Fruit fly (Drosophila melanogaster) whole organism, embryonic: ENCODE data around the gene SkpD.

Source experiments
- ATbp ChIP-seq: fragments of 200-800 bp; sonication (Bioruptor generic); optimal IDR thresholded peaks from 2 replicates; lab custom pipeline; 2017; ENCODE audit warnings: missing biosample characterization, mild to moderate bottlenecking, missing genetic modification characterization, missing genetic modification reagents
- B-H2 ChIP-seq: fragments of 200-800 bp; sonication (Bioruptor generic); optimal IDR thresholded peaks from 2 replicates; lab custom pipeline; 2018; ENCODE audit warnings: missing biosample characterization, mild to moderate bottlenecking, missing genetic modification characterization
- Bteb2 ChIP-seq: fragments of 200-800 bp; sonication (Bioruptor generic); optimal IDR thresholded peaks from 2 replicates; lab custom pipeline; 2016; ENCODE audit warnings: missing biosample characterization, missing genetic modification characterization
- CG10366 ChIP-seq: fragments of 200-800 bp; sonication (Bioruptor generic); IDR thresholded peaks from 2 replicates; pipeline ENCODE4 v1.3.6; 2022; ENCODE audit warnings: missing biosample characterization, missing genetic modification characterization
- CG10543 ChIP-seq: fragments of 200-800 bp; sonication (Bioruptor generic); optimal IDR thresholded peaks from 3 replicates; lab custom pipeline; 2017; ENCODE audit warnings: missing biosample characterization, mild to moderate bottlenecking, missing genetic modification characterization, moderate library complexity
- CG11456 ChIP-seq: fragments of 200-800 bp; sonication (Bioruptor generic); IDR thresholded peaks from 3 replicates; pipeline ENCODE4 v1.3.6; 2022; ENCODE audit warnings: missing biosample characterization, missing genetic modification characterization
- CG11560 ChIP-seq: fragments of 200-800 bp; sonication (Bioruptor generic); IDR thresholded peaks from 3 replicates; pipeline ENCODE4 v1.3.6; 2022; ENCODE audit warnings: missing biosample characterization, missing genetic modification characterization
- CG12659 ChIP-seq: fragments of 200-800 bp; sonication (Bioruptor generic); optimal IDR thresholded peaks from 3 replicates; lab custom pipeline; 2017; ENCODE audit warnings: mild to moderate bottlenecking, missing biosample characterization, missing genetic modification reagents, missing genetic modification characterization
- CG12942 ChIP-seq: fragments of 200-800 bp; sonication (Bioruptor generic); optimal IDR thresholded peaks from 3 replicates; lab custom pipeline; 2016; ENCODE audit warnings: missing biosample characterization, missing genetic modification characterization
- CG13123 ChIP-seq: fragments of 200-800 bp; sonication (Bioruptor generic); optimal IDR thresholded peaks from 2 replicates; lab custom pipeline; 2016; ENCODE audit warnings: missing biosample characterization, missing genetic modification characterization
- CG13775 ChIP-seq: fragments of 200-800 bp; sonication (Bioruptor generic); optimal IDR thresholded peaks from 3 replicates; lab custom pipeline; 2017; ENCODE audit warnings: missing biosample characterization, mild to moderate bottlenecking, missing genetic modification characterization
- CG17359 ChIP-seq: fragments of 200-800 bp; sonication (Bioruptor generic); optimal IDR thresholded peaks from 3 replicates; lab custom pipeline; 2018; ENCODE audit warnings: missing biosample characterization, mild to moderate bottlenecking, missing genetic modification characterization, moderate library complexity
- CG17802 ChIP-seq: fragments of 200-800 bp; sonication (Bioruptor generic); optimal IDR thresholded peaks from 2 replicates; lab custom pipeline; 2018; ENCODE audit warnings: missing biosample characterization, mild to moderate bottlenecking, missing genetic modification characterization, moderate library complexity
- CG17829 ChIP-seq: fragments of 200-800 bp; optimal IDR thresholded peaks from 2 replicates; lab custom pipeline; 2019; ENCODE audit warnings: missing biosample characterization, mild to moderate bottlenecking, missing genetic modification characterization, moderate library complexity
- CG2202 ChIP-seq: fragments of 200-800 bp; sonication (Bioruptor generic); optimal IDR thresholded peaks from 2 replicates; lab custom pipeline; 2018; ENCODE audit warnings: missing biosample characterization, mild to moderate bottlenecking, missing genetic modification characterization
- CG2678 ChIP-seq: fragments of 200-800 bp; sonication (Bioruptor generic); optimal IDR thresholded peaks from 3 replicates; lab custom pipeline; 2019; ENCODE audit warnings: missing biosample characterization, mild to moderate bottlenecking, missing genetic modification characterization, moderate library complexity
- CG4360 ChIP-seq: fragments of 200-800 bp; sonication (Bioruptor generic); IDR thresholded peaks from 2 replicates; pipeline ENCODE4 v1.3.6; 2022; ENCODE audit warnings: missing biosample characterization, missing genetic modification characterization
- CG4424 ChIP-seq: fragments of 200-800 bp; sonication (Bioruptor generic); optimal IDR thresholded peaks from 3 replicates; lab custom pipeline; 2016; ENCODE audit warnings: missing biosample characterization, missing genetic modification characterization
- CG5180 ChIP-seq: fragments of 200-800 bp; sonication (Bioruptor generic); optimal IDR thresholded peaks from 3 replicates; lab custom pipeline; 2017; ENCODE audit warnings: missing biosample characterization, missing genetic modification characterization, mild to moderate bottlenecking, moderate library complexity, missing genetic modification reagents
- CG8359 ChIP-seq: fragments of 200-800 bp; sonication (Bioruptor generic); optimal IDR thresholded peaks from 2 replicates; lab custom pipeline; 2017; ENCODE audit warnings: missing biosample characterization, mild to moderate bottlenecking, missing genetic modification characterization, borderline replicate concordance
- Deaf1 ChIP-seq: fragments of 200-800 bp; optimal IDR thresholded peaks from 3 replicates; lab custom pipeline; 2019; ENCODE audit warnings: missing biosample characterization, mild to moderate bottlenecking, missing genetic modification characterization, moderate library complexity
- Dll ChIP-seq: fragments of 200-800 bp; sonication (Bioruptor generic); IDR thresholded peaks from 4 replicates; pipeline ENCODE4 v1.3.6; 2022; ENCODE audit warnings: missing biosample characterization, missing genetic modification characterization; ENCODE audit not compliant: partially characterized antibody
- Elba2 ChIP-seq: fragments of 200-800 bp; sonication (Bioruptor generic); optimal IDR thresholded peaks from 3 replicates; lab custom pipeline; 2016; ENCODE audit warnings: missing biosample characterization, missing genetic modification characterization
- Fer3 ChIP-seq: fragments of 200-800 bp; sonication (Bioruptor generic); optimal IDR thresholded peaks from 2 replicates; lab custom pipeline; 2018; ENCODE audit warnings: missing biosample characterization, mild to moderate bottlenecking, missing genetic modification characterization, moderate library complexity
- HLH3B ChIP-seq: fragments of 200-800 bp; sonication (Bioruptor generic); IDR thresholded peaks from 2 replicates; pipeline ENCODE4 v1.3.6; 2022; ENCODE audit warnings: missing biosample characterization, missing genetic modification characterization
- Hmr ChIP-seq: fragments of 200-800 bp; sonication (Bioruptor generic); optimal IDR thresholded peaks from 3 replicates; lab custom pipeline; 2017; ENCODE audit warnings: mild to moderate bottlenecking, missing biosample characterization, missing genetic modification reagents, missing genetic modification characterization
- Hr3 ChIP-seq: fragments of 200-800 bp; sonication (Bioruptor generic); optimal IDR thresholded peaks from 3 replicates; lab custom pipeline; 2016; ENCODE audit warnings: missing biosample characterization, missing genetic modification characterization
- Kr ChIP-seq: fragments of 200-800 bp; sonication (Bioruptor generic); optimal IDR thresholded peaks from 2 replicates; lab custom pipeline; 2017; ENCODE audit warnings: missing biosample characterization, mild to moderate bottlenecking, missing genetic modification characterization
- Lhr ChIP-seq: fragments of 200-800 bp; sonication (Bioruptor generic); optimal IDR thresholded peaks from 3 replicates; lab custom pipeline; 2017; ENCODE audit warnings: mild to moderate bottlenecking, missing biosample characterization, missing genetic modification reagents, missing genetic modification characterization
- Side ChIP-seq: fragments of 200-800 bp; sonication (Bioruptor generic); optimal IDR thresholded peaks from 2 replicates; lab custom pipeline; 2016; ENCODE audit warnings: missing biosample characterization, missing genetic modification characterization
- Sox102F ChIP-seq: fragments of 200-800 bp; sonication (Bioruptor generic); optimal IDR thresholded peaks from 2 replicates; lab custom pipeline; 2018; ENCODE audit warnings: missing biosample characterization, mild to moderate bottlenecking, missing genetic modification characterization, moderate library complexity
- cg ChIP-seq: fragments of 200-800 bp; sonication (Bioruptor generic); optimal IDR thresholded peaks from 3 replicates; lab custom pipeline; 2019; ENCODE audit warnings: missing biosample characterization, mild to moderate bottlenecking, missing genetic modification characterization, moderate library complexity
- chif ChIP-seq, 2 experiments: fragments of 200-800 bp; sonication (Bioruptor generic); optimal IDR thresholded peaks; 3 replicates each; lab custom pipeline; 2016; ENCODE audit warnings: missing biosample characterization in 2 of 2, missing genetic modification characterization in 2 of 2
- croc ChIP-seq: fragments of 200-800 bp; sonication (Bioruptor generic); conservative IDR thresholded peaks from 3 replicates; pipeline ENCODE4 v1.3.6; 2022; ENCODE audit warnings: missing biosample characterization, missing genetic modification characterization
- dimm ChIP-seq: fragments of 200-800 bp; sonication (Bioruptor generic); IDR thresholded peaks from 2 replicates; pipeline ENCODE4 v1.3.6; 2022; ENCODE audit warnings: missing biosample characterization, missing genetic modification characterization
- kni ChIP-seq: fragments of 200-800 bp; sonication (Bioruptor generic); optimal IDR thresholded peaks from 3 replicates; lab custom pipeline; 2017; ENCODE audit warnings: mild to moderate bottlenecking, missing biosample characterization, missing genetic modification reagents, missing genetic modification characterization
- lab ChIP-seq: fragments of 200-800 bp; sonication (Bioruptor generic); optimal IDR thresholded peaks from 3 replicates; lab custom pipeline; 2017; ENCODE audit warnings: missing biosample characterization, missing genetic modification characterization, mild to moderate bottlenecking, moderate library complexity, missing genetic modification reagents
- lov ChIP-seq, 2 experiments: fragments of 200-800 bp in 1 of 2; fragments of >200 bp in 1 of 2; sonication (Bioruptor generic) in 1 of 2; IDR thresholded peaks in 1 of 2; optimal IDR thresholded peaks in 1 of 2; 2 replicates in 1 of 2; 3 replicates in 1 of 2; pipeline versions ENCODE4 v1.3.6 to Lab custom; 2017 to 2022; ENCODE audit warnings: missing biosample characterization in 1 of 2, missing genetic modification characterization in 1 of 2
- mam ChIP-seq: fragments of 200-800 bp; sonication (Bioruptor generic); optimal IDR thresholded peaks from 3 replicates; lab custom pipeline; 2016; ENCODE audit warnings: missing biosample characterization, missing genetic modification characterization
- prd ChIP-seq, 3 experiments: fragments of >200 bp in 2 of 3; fragments of 200-800 bp in 1 of 3; sonication (Bioruptor generic) in 1 of 3; optimal IDR thresholded peaks in 2 of 3; IDR thresholded peaks in 1 of 3; 2 replicates in 2 of 3; 3 replicates in 1 of 3; pipeline versions ENCODE4 v1.3.6 to Lab custom; 2017 to 2022; ENCODE audit warnings: missing biosample characterization in 1 of 3, missing genetic modification characterization in 1 of 3
- pum ChIP-seq: fragments of 200-800 bp; sonication (Bioruptor generic); optimal IDR thresholded peaks from 2 replicates; lab custom pipeline; 2016; ENCODE audit warnings: missing biosample characterization, missing genetic modification characterization
- scrt ChIP-seq: fragments of 200-800 bp; sonication (Bioruptor generic); optimal IDR thresholded peaks from 2 replicates; lab custom pipeline; 2018; ENCODE audit warnings: missing biosample characterization, mild to moderate bottlenecking, missing genetic modification characterization, moderate library complexity
- seq ChIP-seq: fragments of 200-800 bp; sonication (Bioruptor generic); IDR thresholded peaks from 2 replicates; pipeline ENCODE4 v1.3.6; 2022; ENCODE audit warnings: missing biosample characterization, missing genetic modification characterization
- shn ChIP-seq: fragments of 200-800 bp; sonication (Bioruptor generic); optimal IDR thresholded peaks from 3 replicates; lab custom pipeline; 2016; ENCODE audit warnings: missing biosample characterization, missing genetic modification characterization
- slp2 ChIP-seq: fragments of 200-800 bp; sonication (Bioruptor generic); optimal IDR thresholded peaks from 2 replicates; lab custom pipeline; 2016; ENCODE audit warnings: missing biosample characterization, missing genetic modification characterization
- sqz ChIP-seq: fragments of 200-800 bp; sonication (Bioruptor generic); optimal IDR thresholded peaks from 3 replicates; lab custom pipeline; 2018; ENCODE audit warnings: missing biosample characterization, mild to moderate bottlenecking, missing genetic modification characterization
- sug ChIP-seq: fragments of 200-800 bp; optimal IDR thresholded peaks from 2 replicates; lab custom pipeline; 2019; ENCODE audit warnings: missing biosample characterization, mild to moderate bottlenecking, missing genetic modification characterization, moderate library complexity
- tin ChIP-seq: fragments of 200-800 bp; sonication (Bioruptor generic); optimal IDR thresholded peaks from 3 replicates; lab custom pipeline; 2016; ENCODE audit warnings: missing biosample characterization, missing genetic modification characterization
- unpg ChIP-seq: fragments of 200-800 bp; sonication (Bioruptor generic); optimal IDR thresholded peaks from 3 replicates; lab custom pipeline; 2018; ENCODE audit warnings: missing biosample characterization, mild to moderate bottlenecking, missing genetic modification characterization, moderate library complexity
- zfh2 ChIP-seq: fragments of 200-800 bp; sonication (Bioruptor generic); optimal IDR thresholded peaks from 2 replicates; lab custom pipeline; 2016; ENCODE audit warnings: missing biosample characterization, missing genetic modification characterization

SkpD gene

dm6 chrX:19851989-19852307, 39.4 kb downstream of the SkpD start, which contains the start of the genes pico and Nup205 (continued):
- TF ChIP-seq scrt (GFP tag; lab: Kevin White, UChicago) (no peak), CG2678 (tag; lab: Kevin White, UChicago) (no peak), HLH3B (GFP tag; lab: Robert Waterston, UW) (no peak), croc (no peak), Hr3 (peak; percentile 22), CG17802 (tag; lab: Kevin White, UChicago) (no peak), cg (no peak), lov (optimal IDR thresholded peaks at IDR 0.05; lab: Kevin White, UChicago) (no peak), lov (GFP tag; IDR thresholded peaks at IDR 0.05; lab: Robert Waterston, UW) (no peak), prd (optimal IDR thresholded peaks at IDR 0.05; lab: Kevin White, UChicago) (no peak), prd (GFP tag; IDR thresholded peaks at IDR 0.05; lab: Robert Waterston, UW) (peak; percentile 24; the same call in 1 of the 3 replicates), B-H2 (no peak), CG11560 (tag; lab: Robert Waterston, UW) (peak; percentile 80), Fer3 (tag; lab: Kevin White, UChicago) (no peak), tin (GFP tag; lab: Kevin White, UChicago) (peak; percentile 5), chif (GFP tag; optimal IDR thresholded peaks at IDR 0.05; lab: Kevin White, UChicago) (peak in 1 of 2 experiments; percentile 57), Bteb2 (peak; percentile 25), CG4424 (GFP tag; lab: Kevin White, UChicago) (no peak), zfh2 (GFP tag; lab: Kevin White, UChicago) (peak; percentile 39), CG2202 (no peak), Dll (GFP tag; lab: Robert Waterston, UW) (peak; percentile 77), CG12659 (peak; percentile 87), dimm (GFP tag; lab: Robert Waterston, UW) (no peak), CG10366 (no peak), CG13123 (no peak), CG11456 (GFP tag; lab: Robert Waterston, UW) (0 out of 3 replicates have a peak, but pooled peaks have one; percentile 45), CG4360 (GFP tag; lab: Robert Waterston, UW) (no peak), lab (GFP tag; lab: Kevin White, UChicago) (no peak), CG10543 (GFP tag; lab: Kevin White, UChicago) (peak; percentile 44), slp2 (GFP tag; lab: Kevin White, UChicago) (no peak), CG12942 (GFP tag; lab: Kevin White, UChicago) (peak; percentile 16), Hmr (GFP tag; lab: Kevin White, UChicago) (no peak), sqz (no peak), unpg (GFP tag; lab: Kevin White, UChicago) (no peak), Elba2 (GFP tag; lab: Kevin White, UChicago) (no peak), Sox102F (GFP tag; lab: Kevin White, UChicago) (no peak), pum (GFP tag; lab: Kevin White, UChicago) (peak; percentile 27), Side (GFP tag; lab: Kevin White, UChicago) (no peak), kni (GFP tag; lab: Kevin White, UChicago) (no peak), seq (GFP tag; lab: Robert Waterston, UW) (no peak), CG5180 (GFP tag; lab: Kevin White, UChicago) (peak; percentile 61), Lhr (peak; percentile 96), CG8359 (GFP tag; lab: Kevin White, UChicago) (no peak), ATbp (GFP tag; lab: Kevin White, UChicago) (no peak), sug (tag; lab: Kevin White, UChicago) (no peak), shn (GFP tag; lab: Kevin White, UChicago) (peak; percentile 29), Deaf1 (tag; lab: Kevin White, UChicago) (no peak), CG13775 (peak; percentile 15), Kr (GFP tag; lab: Kevin White, UChicago) (no peak), mam (GFP tag; lab: Kevin White, UChicago) (peak; percentile 47), CG17829 (tag; lab: Kevin White, UChicago) (peak; percentile 56), CG17359 (no peak)
